Worm (Caenorhabditis elegans) whole organism, L2 larva: Measurements from ENCODE around the gene sre-51.

Source experiments
- C34F6.9 ChIP-seq: fragments of 150-350 bp; optimal IDR thresholded peaks from 2 replicates; lab custom pipeline; 2014; ENCODE audit warnings: missing biosample characterization, missing genetic modification characterization
- F13H6.1 ChIP-seq: sonication (generic microtip); optimal IDR thresholded peaks from 2 replicates; lab custom pipeline; 2016; ENCODE audit warnings: missing genetic modification characterization, missing compliant biosample characterization
- R02D3.7 ChIP-seq: fragments of 150-350 bp; optimal IDR thresholded peaks from 2 replicates; lab custom pipeline; 2014; ENCODE audit warnings: missing biosample characterization, missing genetic modification characterization
- ZK546.5 ChIP-seq: sonication (generic microtip); optimal IDR thresholded peaks from 2 replicates; lab custom pipeline; 2017; ENCODE audit warnings: missing biosample characterization, missing genetic modification characterization
- alr-1 ChIP-seq: fragments of 150-350 bp; optimal IDR thresholded peaks from 2 replicates; lab custom pipeline; 2014; ENCODE audit warnings: missing biosample characterization, missing genetic modification characterization
- aly-2 ChIP-seq: fragments of 150-350 bp; optimal IDR thresholded peaks from 2 replicates; lab custom pipeline; 2014; ENCODE audit warnings: missing biosample characterization, missing genetic modification characterization
- ama-1 ChIP-seq: fragments of 150-350 bp; optimal IDR thresholded peaks from 2 replicates; lab custom pipeline; 2018; ENCODE audit warnings: inconsistent platforms
- blmp-1 ChIP-seq: sonication (generic microtip); optimal IDR thresholded peaks from 2 replicates; lab custom pipeline; 2017; ENCODE audit warnings: missing genetic modification characterization, mild to moderate bottlenecking, missing compliant biosample characterization, antibody characterized with exemption, moderate library complexity; ENCODE audit not compliant: insufficient read depth
- ceh-82 ChIP-seq: fragments of 150-350 bp; optimal IDR thresholded peaks from 2 replicates; lab custom pipeline; 2014; ENCODE audit warnings: missing biosample characterization, missing genetic modification characterization
- crh-2 ChIP-seq: sonication (generic microtip); optimal IDR thresholded peaks from 2 replicates; lab custom pipeline; 2017; ENCODE audit warnings: missing biosample characterization, missing genetic modification characterization
- dmd-4 ChIP-seq: sonication (generic microtip); optimal IDR thresholded peaks from 2 replicates; lab custom pipeline; 2017; ENCODE audit warnings: missing biosample characterization, missing genetic modification characterization
- egl-27 ChIP-seq: sonication (generic microtip); optimal IDR thresholded peaks from 3 replicates; lab custom pipeline; 2017; ENCODE audit warnings: missing biosample characterization, missing genetic modification reagents, missing genetic modification characterization
- elt-1 ChIP-seq: fragments of 150-350 bp; optimal IDR thresholded peaks from 2 replicates; lab custom pipeline; 2014; ENCODE audit warnings: missing biosample characterization, missing genetic modification characterization
- fos-1 ChIP-seq: fragments of 150-350 bp; optimal IDR thresholded peaks from 2 replicates; lab custom pipeline; 2014; ENCODE audit warnings: missing biosample characterization, missing genetic modification characterization
- gmeb-1 ChIP-seq: fragments of 150-350 bp; optimal IDR thresholded peaks from 2 replicates; lab custom pipeline; 2014; ENCODE audit warnings: missing biosample characterization, missing genetic modification characterization
- lsy-2 ChIP-seq, 2 experiments: fragments of 150-350 bp in 1 of 2; sonication (generic microtip) in 1 of 2; optimal IDR thresholded peaks; 2 replicates each; lab custom pipeline; 2014 to 2017; ENCODE audit warnings: missing biosample characterization in 2 of 2, missing genetic modification characterization in 2 of 2
- mdl-1 ChIP-seq, 2 experiments: fragments of 150-350 bp in 1 of 2; sonication (generic microtip) in 1 of 2; optimal IDR thresholded peaks; 2 replicates each; lab custom pipeline; 2017; ENCODE audit warnings: missing biosample characterization in 2 of 2, missing genetic modification characterization in 2 of 2
- nhr-10 ChIP-seq: sonication (generic microtip); optimal IDR thresholded peaks from 2 replicates; lab custom pipeline; 2017; ENCODE audit warnings: missing biosample characterization, missing genetic modification characterization
- nhr-11 ChIP-seq: fragments of 150-350 bp; optimal IDR thresholded peaks from 2 replicates; lab custom pipeline; 2014; ENCODE audit warnings: missing biosample characterization, missing genetic modification characterization
- nhr-129 ChIP-seq: fragments of 150-350 bp; optimal IDR thresholded peaks from 2 replicates; lab custom pipeline; 2014; ENCODE audit warnings: missing biosample characterization, missing genetic modification characterization
- nhr-21 ChIP-seq: fragments of 150-350 bp; optimal IDR thresholded peaks from 2 replicates; lab custom pipeline; 2014; ENCODE audit warnings: missing biosample characterization, missing genetic modification characterization
- nhr-237 ChIP-seq: fragments of 150-350 bp; optimal IDR thresholded peaks from 2 replicates; lab custom pipeline; 2014; ENCODE audit warnings: missing biosample characterization, missing genetic modification characterization
- nhr-25 ChIP-seq: fragments of 150-350 bp; sonication (generic microtip); optimal IDR thresholded peaks from 3 replicates; lab custom pipeline; 2014; ENCODE audit warnings: missing biosample characterization, missing genetic modification characterization
- nhr-6 ChIP-seq: fragments of 150-350 bp; optimal IDR thresholded peaks from 2 replicates; lab custom pipeline; 2014; ENCODE audit warnings: missing biosample characterization, missing genetic modification characterization
- sem-4 ChIP-seq: fragments of 150-350 bp; optimal IDR thresholded peaks from 2 replicates; lab custom pipeline; 2014; ENCODE audit warnings: missing biosample characterization, missing genetic modification reagents, missing genetic modification characterization
- snpc-4 ChIP-seq: fragments of 150-350 bp; optimal IDR thresholded peaks from 2 replicates; lab custom pipeline; 2014; ENCODE audit warnings: missing biosample characterization, missing genetic modification characterization
- unc-39 ChIP-seq: fragments of 150-350 bp; optimal IDR thresholded peaks from 2 replicates; lab custom pipeline; 2014; ENCODE audit warnings: missing biosample characterization, missing genetic modification characterization
- unc-55 ChIP-seq: fragments of 150-350 bp; sonication (generic microtip); optimal IDR thresholded peaks from 3 replicates; lab custom pipeline; 2014; ENCODE audit warnings: missing biosample characterization, missing genetic modification reagents, missing genetic modification characterization
- zag-1 ChIP-seq: fragments of 150-350 bp; optimal IDR thresholded peaks from 2 replicates; lab custom pipeline; 2014; ENCODE audit warnings: missing biosample characterization, missing genetic modification characterization
- ztf-1 ChIP-seq: fragments of 200-800 bp; sonication (Bioruptor generic); conservative IDR thresholded peaks from 2 replicates; pipeline ENCODE4 v1.3.6; 2022; ENCODE audit warnings: missing genetic modification characterization, missing compliant biosample characterization
- ztf-11 ChIP-seq: sonication (generic microtip); optimal IDR thresholded peaks from 2 replicates; lab custom pipeline; 2017; ENCODE audit warnings: missing biosample characterization, missing genetic modification characterization

sre-51 gene

DNA sequence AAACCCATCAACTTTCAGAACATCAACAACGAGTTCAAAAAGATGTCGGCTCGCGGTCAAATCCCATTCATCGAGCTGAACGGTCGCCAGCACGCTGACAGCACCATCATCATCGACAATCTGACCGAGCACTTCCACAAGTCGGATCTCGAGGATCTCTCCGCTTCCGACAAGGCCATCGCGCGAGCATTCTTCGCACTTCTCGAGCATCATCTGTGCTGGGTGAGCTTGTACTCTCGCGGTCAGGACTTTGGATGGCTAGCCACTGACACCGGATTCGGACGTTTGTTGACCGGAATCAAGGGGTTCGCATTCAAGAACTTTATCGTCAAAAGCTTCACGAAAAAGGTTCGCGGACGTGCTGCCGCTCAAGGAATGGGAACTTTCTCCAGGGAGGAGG is 46.8 kb upstream of the sre-51 start:
- TF ChIP-seq C34F6.9: no peak
- no peak for TF ChIP-seq nhr-11 (tag; lab: Kevin White, UChicago)
- TF ChIP-seq snpc-4 (tag; lab: Kevin White, UChicago): no peak
- TF ChIP-seq aly-2 (tag; lab: Kevin White, UChicago): no peak
- TF ChIP-seq sem-4 (tag; lab: Kevin White, UChicago): no peak
- TF ChIP-seq elt-1: no peak
- TF ChIP-seq mdl-1 (tag; optimal IDR thresholded peaks at IDR 0.05; lab: Kevin White, UChicago): no peak
- no peak for TF ChIP-seq unc-55 (GFP tag; lab: Kevin White, UChicago)
- TF ChIP-seq crh-2: no peak
- no peak for TF ChIP-seq dmd-4 (tag; lab: Kevin White, UChicago)
- TF ChIP-seq lsy-2 (tag; optimal IDR thresholded peaks at IDR 0.05; lab: Kevin White, UChicago): no peak

DNA sequence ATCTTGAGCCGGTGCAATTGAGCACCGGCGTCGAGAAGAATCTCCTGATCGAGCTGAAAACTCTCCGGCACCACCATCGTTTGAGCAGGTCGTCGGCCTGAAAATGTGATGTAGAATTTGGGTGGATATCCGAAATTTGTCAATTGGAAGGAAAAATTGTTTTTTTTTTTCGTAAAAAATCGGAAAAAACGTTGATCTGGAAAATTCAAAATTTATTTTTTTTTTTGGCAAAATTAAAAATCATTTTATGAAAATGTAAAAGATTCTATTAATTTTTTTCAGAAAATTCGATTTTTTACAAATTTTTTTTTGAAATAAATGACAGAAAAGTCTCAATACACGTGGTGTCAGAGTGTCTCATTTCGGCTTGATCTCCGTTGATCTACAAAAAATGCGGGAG is 45.5 kb upstream of the sre-51 start, which contains the start of gene tric-1B.1:
Gene tric-1B.1 (minus strand): TSS at position 101 of the 400 bp plus-strand sequence.
- no peak for TF ChIP-seq egl-27 (tag; lab: Kevin White, UChicago)
- TF ChIP-seq nhr-25 (tag; lab: Kevin White, UChicago): no peak
- no peak for TF ChIP-seq F13H6.1 (tag; lab: Kevin White, UChicago)
- no peak for TF ChIP-seq gmeb-1 (tag; lab: Kevin White, UChicago)
- TF ChIP-seq, all 48 proteins: peak for 0

- no peak for TF ChIP-seq nhr-129 (tag; lab: Kevin White, UChicago)
- TF ChIP-seq fos-1: peak; percentile 37
- TF ChIP-seq, all 48 proteins: peak for 1
Observed at ce11 chrII:12266797-12267196, 44.9 kb upstream of the sre-51 start.

DNA sequence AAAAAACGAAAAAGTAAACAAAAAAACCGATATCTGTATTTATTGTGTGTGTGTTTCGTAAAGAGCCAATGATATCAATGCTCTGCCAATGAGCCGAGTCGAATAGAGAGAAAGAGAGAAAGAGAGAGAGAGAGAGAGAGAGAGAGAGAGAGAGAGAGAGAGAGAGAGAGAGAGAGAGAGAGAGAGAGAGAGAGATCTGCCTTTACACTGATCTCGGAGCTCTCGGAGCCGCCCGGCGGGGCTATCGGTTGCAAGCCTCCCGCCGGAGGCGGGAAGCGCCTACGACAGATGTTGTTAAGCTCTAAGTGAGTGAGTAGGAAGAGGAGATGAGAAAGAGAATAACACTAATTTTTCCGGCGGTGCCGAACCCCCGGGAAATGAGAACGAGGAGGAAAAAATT is 42.8 kb upstream of the sre-51 start:
- TF ChIP-seq dmd-4 (tag; lab: Kevin White, UChicago) (no peak), nhr-129 (tag; lab: Kevin White, UChicago) (peak; percentile 5), lsy-2 (tag; optimal IDR thresholded peaks at IDR 0.05; lab: Kevin White, UChicago) (peak in 1 of 2 experiments; percentile 45), C34F6.9 (peak; percentile 6), gmeb-1 (tag; lab: Kevin White, UChicago) (no peak)

DNA sequence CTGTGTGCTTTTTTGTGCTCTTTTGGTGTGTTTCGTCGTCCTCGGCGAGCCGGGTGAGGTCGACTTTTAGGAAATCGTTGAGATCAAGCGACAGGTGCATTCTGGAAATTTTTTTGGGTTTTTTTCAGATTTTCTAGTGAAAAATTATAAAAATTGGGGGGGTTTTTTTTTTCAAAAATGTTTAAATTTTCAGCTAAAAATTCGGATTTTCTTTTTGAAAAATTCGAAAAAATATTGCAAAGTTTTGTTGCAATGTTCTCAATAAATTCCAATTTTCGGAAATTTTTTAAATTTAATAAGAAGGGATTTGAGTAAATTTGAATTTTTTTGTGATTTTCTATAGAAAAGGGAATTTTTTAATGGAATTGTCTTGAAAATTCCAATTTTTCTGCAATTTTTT is 36.7 kb upstream of the sre-51 start, which contains the start of gene Y57A10A.27:
Gene Y57A10A.27 (minus strand): TSS at position 101 of the 400 bp plus-strand sequence.
- TF ChIP-seq ztf-1 (GFP tag; lab: Robert Waterston, UW): no peak
- TF ChIP-seq zag-1: no peak

DNA sequence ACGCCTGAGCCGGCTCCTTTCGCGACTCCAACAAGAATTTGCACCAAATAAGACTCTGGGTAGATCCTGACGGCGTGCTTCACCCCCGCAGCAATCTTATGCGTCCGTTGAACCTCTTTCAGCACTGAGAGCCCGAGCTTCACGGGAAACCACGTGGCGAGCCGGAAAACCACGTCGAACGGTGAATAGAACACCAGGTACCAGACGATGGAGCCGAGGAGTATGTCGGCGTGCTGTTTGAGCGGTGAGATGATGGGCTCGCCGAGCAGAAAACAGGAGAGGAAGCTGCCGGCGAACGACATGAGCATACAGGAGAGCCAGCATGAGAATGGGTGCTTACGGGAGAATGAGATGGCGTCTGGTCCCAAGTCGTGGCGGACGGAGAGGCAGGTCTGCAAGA is 33.1 kb upstream of the sre-51 start:
- TF ChIP-seq snpc-4 (tag; lab: Kevin White, UChicago) (no peak), ceh-82 (tag; lab: Kevin White, UChicago) (no peak), sem-4 (tag; lab: Kevin White, UChicago) (no peak), nhr-6 (no peak), ama-1 (no peak), unc-55 (GFP tag; lab: Kevin White, UChicago) (no peak), nhr-21 (tag; lab: Kevin White, UChicago) (no peak), R02D3.7 (tag; lab: Kevin White, UChicago) (no peak), egl-27 (tag; lab: Kevin White, UChicago) (no peak), alr-1 (tag; lab: Kevin White, UChicago) (no peak), nhr-10 (no peak), crh-2 (no peak), nhr-237 (tag; lab: Kevin White, UChicago) (no peak), blmp-1 (no peak), ztf-11 (no peak), ZK546.5 (no peak)

ce11 chrII:12279259-12279658 is 32.4 kb upstream of the sre-51 start, which contains the start of the genes tric-1B.2 and Y57A10A.29:
Gene tric-1B.2, minus strand, starts transcription at chrII:12279387.
Gene Y57A10A.29, plus strand, starts transcription at chrII:12279561.
- TF ChIP-seq unc-39 (tag; lab: Kevin White, UChicago) (no peak), lsy-2 (tag; optimal IDR thresholded peaks at IDR 0.05; lab: Kevin White, UChicago) (peak in 1 of 2 experiments; percentile 10), dmd-4 (tag; lab: Kevin White, UChicago) (no peak), unc-55 (GFP tag; lab: Kevin White, UChicago) (peak; percentile 28), fos-1 (no peak), C34F6.9 (peak; percentile 21)
- TF ChIP-seq, all 48 proteins: peak for 3
